Worm (Caenorhabditis elegans): Measurements from ENCODE around the gene C09G12.17.

C09G12.17 gene

ce11 chrIV:3501981-3502736 lies 5.9 kb upstream of the C09G12.17 start:
- no peak for TF ChIP-seq ces-1 (GFP tag; optimal IDR thresholded peaks at IDR 0.05)
- TF ChIP-seq zip-8 (tag; optimal IDR thresholded peaks at IDR 0.05): peak; percentile 98
- TF ChIP-seq unc-39 (tag; optimal IDR thresholded peaks at IDR 0.05): no peak

ce11 chrIV:3497909-3498308 lies 1.7 kb upstream of the C09G12.17 start, which contains the start of gene ceh-53:
Gene ceh-53, plus strand, starts transcription at chrIV:3498209.
- no peak for TF ChIP-seq ztf-11 (tag; optimal IDR thresholded peaks at IDR 0.05)

- no peak for TF ChIP-seq M03D4.4 (tag; optimal IDR thresholded peaks at IDR 0.05)
- TF ChIP-seq cnd-1 (tag; optimal IDR thresholded peaks at IDR 0.05): no peak
- no peak for TF ChIP-seq nhr-12 (tag; optimal IDR thresholded peaks at IDR 0.05)
- no peak for TF ChIP-seq nhr-28 (tag; optimal IDR thresholded peaks at IDR 0.05)
- TF ChIP-seq unc-39 (tag; optimal IDR thresholded peaks at IDR 0.05): no peak
- TF ChIP-seq nhr-76 (tag; optimal IDR thresholded peaks at IDR 0.05): no peak
- no peak for TF ChIP-seq flh-1 (GFP tag; optimal IDR thresholded peaks at IDR 0.05)
These were observed 2.9 kb downstream of the C09G12.17 start, which contains the start of gene srz-79 for ce11 chrIV:3493310-3493709. Gene srz-79, plus strand, starts transcription at chrIV:3493610.

ce11 chrIV:3491477-3491876 lies 4.8 kb downstream of the C09G12.17 start, which contains the start of gene srz-78:
Gene srz-78, plus strand, starts transcription at chrIV:3491777.
- TF ChIP-seq unc-62 (GFP tag; optimal IDR thresholded peaks at IDR 0.05): no peak
- TF ChIP-seq lin-13 (tag; optimal IDR thresholded peaks at IDR 0.05): no peak
- no peak for TF ChIP-seq ceh-43 (GFP tag; optimal IDR thresholded peaks at IDR 0.05)
- no peak for TF ChIP-seq lsy-2 (tag; optimal IDR thresholded peaks at IDR 0.05)
- TF ChIP-seq nhr-237 (tag; optimal IDR thresholded peaks at IDR 0.05): no peak
- TF ChIP-seq elt-1 (tag; optimal IDR thresholded peaks at IDR 0.05; ENCODE audit: borderline replicate concordance, insufficient read depth): no peak
- no peak for TF ChIP-seq nhr-76 (tag; optimal IDR thresholded peaks at IDR 0.05)
- no peak for TF ChIP-seq nhr-28 (tag; optimal IDR thresholded peaks at IDR 0.05)
- no peak for TF ChIP-seq drap-1 (GFP tag; optimal IDR thresholded peaks at IDR 0.05)

ce11 chrIV:3482195-3482959 lies 13.9 kb downstream of the C09G12.17 start, which contains the start of gene srz-82:
Gene srz-82, plus strand, starts transcription at chrIV:3482895.
- TF ChIP-seq ztf-11 (tag; optimal IDR thresholded peaks at IDR 0.05) (no peak), nhr-2 (tag; optimal IDR thresholded peaks at IDR 0.05) (no peak), cnd-1 (tag; optimal IDR thresholded peaks at IDR 0.05) (no peak), blmp-1 (tag; optimal IDR thresholded peaks at IDR 0.05) (no peak), lin-13 (tag; optimal IDR thresholded peaks at IDR 0.05) (no peak), unc-120 (tag; optimal IDR thresholded peaks at IDR 0.05; ENCODE audit: poor library complexity, severe bottlenecking) (no peak)

ce11 chrIV:3481760-3482159 lies 14.5 kb downstream of the C09G12.17 start, which contains the start of gene srz-37:
Gene srz-37, minus strand, starts transcription at chrIV:3481860.
- TF ChIP-seq ceh-39 (tag; optimal IDR thresholded peaks at IDR 0.05): no peak
- TF ChIP-seq unc-39 (tag; optimal IDR thresholded peaks at IDR 0.05): no peak
- no peak for TF ChIP-seq snpc-4 (tag; optimal IDR thresholded peaks at IDR 0.05)
- TF ChIP-seq hlh-1 (tag; optimal IDR thresholded peaks at IDR 0.05): no peak
- no peak for TF ChIP-seq bed-3 (GFP tag; optimal IDR thresholded peaks at IDR 0.05)
- no peak for TF ChIP-seq nhr-12 (tag; optimal IDR thresholded peaks at IDR 0.05)

- TF ChIP-seq blmp-1 (tag; optimal IDR thresholded peaks at IDR 0.05): no peak
- TF ChIP-seq sem-2 (GFP tag; optimal IDR thresholded peaks at IDR 0.05): no peak
- no peak for TF ChIP-seq mep-1 (tag; optimal IDR thresholded peaks at IDR 0.05)
- TF ChIP-seq hlh-1 (tag; optimal IDR thresholded peaks at IDR 0.05): no peak
- no peak for TF ChIP-seq mls-2 (tag; optimal IDR thresholded peaks at IDR 0.05)
- TF ChIP-seq unc-120 (tag; optimal IDR thresholded peaks at IDR 0.05; ENCODE audit: poor library complexity, severe bottlenecking): no peak
- no peak for TF ChIP-seq sptf-1 (tag; optimal IDR thresholded peaks at IDR 0.05)
- no peak for TF ChIP-seq unc-62 (GFP tag; optimal IDR thresholded peaks at IDR 0.05)
- no peak for TF ChIP-seq lsy-2 (tag; optimal IDR thresholded peaks at IDR 0.05)
- TF ChIP-seq lin-32 (GFP tag; optimal IDR thresholded peaks at IDR 0.05): no peak
- no peak for TF ChIP-seq nhr-237 (tag; optimal IDR thresholded peaks at IDR 0.05)
- no peak for TF ChIP-seq ztf-11 (tag; optimal IDR thresholded peaks at IDR 0.05)
- TF ChIP-seq snpc-4 (tag; optimal IDR thresholded peaks at IDR 0.05): no peak
- no peak for TF ChIP-seq elt-1 (tag; optimal IDR thresholded peaks at IDR 0.05; ENCODE audit: borderline replicate concordance, insufficient read depth)
- no peak for TF ChIP-seq ceh-43 (GFP tag; optimal IDR thresholded peaks at IDR 0.05)
- TF ChIP-seq pha-4 (tag; optimal IDR thresholded peaks at IDR 0.05): no peak
- TF ChIP-seq ceh-39 (tag; optimal IDR thresholded peaks at IDR 0.05): no peak
- TF ChIP-seq lin-13 (tag; optimal IDR thresholded peaks at IDR 0.05): no peak
- no peak for TF ChIP-seq nhr-2 (tag; optimal IDR thresholded peaks at IDR 0.05)
These were observed 17.3 kb downstream of the C09G12.17 start, which contains the start of the genes srz-70 and C09G12.5 for ce11 chrIV:3478911-3479385. Gene srz-70, minus strand, starts transcription at chrIV:3479011. Gene C09G12.5, plus strand, starts transcription at chrIV:3479335.

Data from whole organism, mixed stage, embryonic.